Worm (Caenorhabditis elegans): ENCODE results near the gene nfyc-1.

DNA sequence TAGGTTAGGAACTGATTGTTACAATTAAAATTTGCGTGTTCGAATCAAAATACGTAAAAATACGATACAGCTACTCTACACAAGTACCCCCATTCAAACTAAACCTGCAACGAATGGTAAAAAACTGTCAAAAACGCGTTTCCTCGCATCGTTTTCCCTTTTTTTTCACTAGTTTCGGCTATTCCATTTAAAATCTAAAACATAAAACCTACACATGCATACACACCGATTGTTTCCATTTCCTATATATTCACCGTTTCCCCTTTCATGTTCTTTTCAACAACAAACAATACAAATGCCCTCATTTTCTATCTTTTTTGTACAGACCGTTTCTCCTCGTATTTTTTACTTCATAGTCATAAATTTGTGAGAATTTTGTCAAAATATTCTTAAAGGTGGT, 25.1 kb downstream of the nfyc-1 start:
- TF ChIP-seq ceh-19 (GFP tag; optimal IDR thresholded peaks at IDR 0.05) (no peak), elt-4 (tag; optimal IDR thresholded peaks at IDR 0.05) (no peak), dmd-4 (tag; optimal IDR thresholded peaks at IDR 0.05; ENCODE audit: borderline replicate concordance) (no peak), ceh-24 (tag; optimal IDR thresholded peaks at IDR 0.05) (no peak), ceh-31 (tag; optimal IDR thresholded peaks at IDR 0.05) (no peak), K09A11.1 (tag; optimal IDR thresholded peaks at IDR 0.05; ENCODE audit: insufficient read depth) (no peak), unc-55 (GFP tag; optimal IDR thresholded peaks at IDR 0.05) (no peak), pat-9 (tag; optimal IDR thresholded peaks at IDR 0.05) (no peak), pha-4 (tag; optimal IDR thresholded peaks at IDR 0.05) (no peak), sox-4 (tag; optimal IDR thresholded peaks at IDR 0.05) (no peak), tbx-2 (tag; optimal IDR thresholded peaks at IDR 0.05) (no peak), unc-3 (GFP tag; conservative IDR thresholded peaks at IDR 0.05) (no peak), unc-3 (tag; optimal IDR thresholded peaks at IDR 0.05) (no peak), ceh-22 (tag; optimal IDR thresholded peaks at IDR 0.05) (no peak)
